Fruit fly (Drosophila melanogaster) whole organism, embryonic: ENCODE data around the gene CG8119.
A peak's percentile ranks its signal among the peaks of the same experiment; 100 is the strongest.

Experiments used
- Awh ChIP-seq: fragments of 200-800 bp; sonication (Bioruptor generic); IDR thresholded peaks from 2 replicates; pipeline ENCODE4, ENCODE4 v1.3.6; 2022; ENCODE audit warnings: missing biosample characterization, missing genetic modification characterization
- Bgb ChIP-seq: fragments of 200-800 bp; sonication (Bioruptor generic); IDR thresholded peaks from 2 replicates; pipeline ENCODE4 v1.3.6; 2022; ENCODE audit warnings: missing biosample characterization, missing genetic modification characterization; ENCODE audit not compliant: partially characterized antibody
- CG10267 ChIP-seq: fragments of 200-800 bp; sonication (Bioruptor generic); optimal IDR thresholded peaks from 2 replicates; lab custom pipeline; 2018; ENCODE audit warnings: missing biosample characterization, mild to moderate bottlenecking, missing genetic modification characterization, moderate library complexity
- CG12299 ChIP-seq: fragments of 200-800 bp; sonication (Bioruptor generic); optimal IDR thresholded peaks from 2 replicates; lab custom pipeline; 2018; ENCODE audit warnings: missing biosample characterization, mild to moderate bottlenecking, missing genetic modification characterization
- CG17186 ChIP-seq: fragments of 200-800 bp; sonication (Bioruptor generic); optimal IDR thresholded peaks from 3 replicates; lab custom pipeline; 2017; ENCODE audit warnings: missing biosample characterization, missing genetic modification reagents, missing genetic modification characterization
- CG18599 ChIP-seq: fragments of 200-800 bp; sonication (Bioruptor generic); optimal IDR thresholded peaks from 3 replicates; lab custom pipeline; 2017; ENCODE audit warnings: missing biosample characterization, missing genetic modification characterization, mild to moderate bottlenecking, moderate library complexity, missing genetic modification reagents
- CG31224 ChIP-seq: fragments of 200-800 bp; sonication (Bioruptor generic); IDR thresholded peaks from 2 replicates; pipeline ENCODE4 v1.3.6; 2022; ENCODE audit warnings: missing biosample characterization, missing genetic modification characterization
- CG3163 ChIP-seq: fragments of 200-800 bp; sonication (Bioruptor generic); optimal IDR thresholded peaks from 3 replicates; lab custom pipeline; 2016; ENCODE audit warnings: missing biosample characterization, missing genetic modification characterization
- CG33213 ChIP-seq: fragments of 200-800 bp; sonication (Bioruptor generic); optimal IDR thresholded peaks from 3 replicates; lab custom pipeline; 2016; ENCODE audit warnings: missing biosample characterization, missing genetic modification characterization
- CG4360 ChIP-seq: fragments of 200-800 bp; sonication (Bioruptor generic); IDR thresholded peaks from 2 replicates; pipeline ENCODE4 v1.3.6; 2022; ENCODE audit warnings: missing biosample characterization, missing genetic modification characterization
- CG4617 ChIP-seq: fragments of 200-800 bp; sonication (Bioruptor generic); optimal IDR thresholded peaks from 3 replicates; lab custom pipeline; 2016; ENCODE audit warnings: missing biosample characterization, missing genetic modification characterization, borderline replicate concordance
- CG6689 ChIP-seq: fragments of 200-800 bp; sonication (Bioruptor generic); IDR thresholded peaks from 2 replicates; pipeline ENCODE4 v1.3.6; 2022; ENCODE audit warnings: missing biosample characterization, missing genetic modification characterization
- CG6791 ChIP-seq: fragments of 200-800 bp; sonication (Bioruptor generic); IDR thresholded peaks from 3 replicates; pipeline ENCODE4 v1.3.6; 2022; ENCODE audit warnings: missing biosample characterization, missing genetic modification characterization; ENCODE audit not compliant: partially characterized antibody
- CG7786 ChIP-seq: fragments of 200-800 bp; sonication (Bioruptor generic); optimal IDR thresholded peaks from 2 replicates; lab custom pipeline; 2016; ENCODE audit warnings: missing biosample characterization, missing genetic modification characterization
- CG7987 ChIP-seq: fragments of 200-800 bp; sonication (Bioruptor generic); optimal IDR thresholded peaks from 2 replicates; lab custom pipeline; 2018; ENCODE audit warnings: missing biosample characterization, mild to moderate bottlenecking, missing genetic modification characterization, moderate library complexity
- CG8478 ChIP-seq: fragments of >200 bp; optimal IDR thresholded peaks from 2 replicates; lab custom pipeline; 2018
- CG9797 ChIP-seq: fragments of 200-800 bp; sonication (Bioruptor generic); optimal IDR thresholded peaks from 3 replicates; lab custom pipeline; 2018; ENCODE audit warnings: missing biosample characterization, mild to moderate bottlenecking, missing genetic modification characterization
- CTCF ChIP-seq: fragments of 200-800 bp; sonication (Bioruptor generic); optimal IDR thresholded peaks from 2 replicates; lab custom pipeline; 2017; ENCODE audit warnings: missing biosample characterization, mild to moderate bottlenecking, missing genetic modification characterization, moderate library complexity
- Chrac-16 ChIP-seq: fragments of 200-800 bp; sonication (Bioruptor generic); optimal IDR thresholded peaks from 3 replicates; lab custom pipeline; 2016; ENCODE audit warnings: missing biosample characterization, missing genetic modification characterization
- D19A ChIP-seq: fragments of 200-800 bp; optimal IDR thresholded peaks from 3 replicates; lab custom pipeline; 2019; ENCODE audit warnings: missing biosample characterization, mild to moderate bottlenecking, missing genetic modification characterization, moderate library complexity
- Dll ChIP-seq: fragments of 200-800 bp; sonication (Bioruptor generic); IDR thresholded peaks from 4 replicates; pipeline ENCODE4 v1.3.6; 2022; ENCODE audit warnings: missing biosample characterization, missing genetic modification characterization; ENCODE audit not compliant: partially characterized antibody
- HLH4C ChIP-seq: fragments of 200-800 bp; sonication (Bioruptor generic); IDR thresholded peaks from 3 replicates; pipeline ENCODE4 v1.3.6; 2022; ENCODE audit warnings: missing biosample characterization, missing genetic modification characterization; ENCODE audit not compliant: partially characterized antibody
- HLH54F ChIP-seq: fragments of 200-800 bp; sonication (Bioruptor generic); optimal IDR thresholded peaks from 3 replicates; lab custom pipeline; 2016; ENCODE audit warnings: missing biosample characterization, missing genetic modification characterization
- Hey ChIP-seq: fragments of 200-800 bp; sonication (Bioruptor generic); optimal IDR thresholded peaks from 3 replicates; lab custom pipeline; 2018; ENCODE audit warnings: missing biosample characterization, mild to moderate bottlenecking, missing genetic modification characterization
- HmgD ChIP-seq: fragments of 200-800 bp; sonication (Bioruptor generic); optimal IDR thresholded peaks from 3 replicates; lab custom pipeline; 2016; ENCODE audit warnings: missing biosample characterization, missing genetic modification characterization
- Hmx ChIP-seq: fragments of 200-800 bp; sonication (Bioruptor generic); optimal IDR thresholded peaks from 2 replicates; lab custom pipeline; 2016; ENCODE audit warnings: missing biosample characterization, missing genetic modification characterization
- MESR4 ChIP-seq: fragments of 200-800 bp; sonication (Bioruptor generic); optimal IDR thresholded peaks from 2 replicates; lab custom pipeline; 2018; ENCODE audit warnings: missing biosample characterization, mild to moderate bottlenecking, missing genetic modification characterization, moderate library complexity
- Mes4 ChIP-seq: fragments of 200-800 bp; sonication (Bioruptor generic); optimal IDR thresholded peaks from 2 replicates; lab custom pipeline; 2016; ENCODE audit warnings: missing biosample characterization, missing genetic modification characterization
- Myb ChIP-seq: fragments of 200-800 bp; sonication (Bioruptor generic); optimal IDR thresholded peaks from 2 replicates; lab custom pipeline; 2016; ENCODE audit warnings: missing biosample characterization, missing genetic modification characterization
- NfI ChIP-seq: fragments of 200-800 bp; sonication (Bioruptor generic); optimal IDR thresholded peaks from 3 replicates; lab custom pipeline; 2018; ENCODE audit warnings: missing biosample characterization, mild to moderate bottlenecking, missing genetic modification characterization, moderate library complexity
- Sry-δ ChIP-seq: fragments of 200-800 bp; sonication (Bioruptor generic); optimal IDR thresholded peaks from 2 replicates; lab custom pipeline; 2016; ENCODE audit warnings: missing biosample characterization, missing genetic modification characterization
- Usf ChIP-seq: fragments of 200-800 bp; sonication (Bioruptor generic); optimal IDR thresholded peaks from 2 replicates; lab custom pipeline; 2017; ENCODE audit warnings: missing genotype, missing biosample characterization, missing genetic modification characterization
- YL-1 ChIP-seq: fragments of 200-800 bp; sonication (Bioruptor generic); optimal IDR thresholded peaks from 3 replicates; lab custom pipeline; 2017; ENCODE audit warnings: missing biosample characterization, mild to moderate bottlenecking, missing genetic modification characterization
- caup ChIP-seq: fragments of 200-800 bp; sonication (Bioruptor generic); optimal IDR thresholded peaks from 3 replicates; lab custom pipeline; 2017; ENCODE audit warnings: missing biosample characterization, mild to moderate bottlenecking, missing genetic modification characterization, moderate library complexity; ENCODE audit not compliant: severe bottlenecking
- chinmo ChIP-seq: fragments of 200-800 bp; sonication (Bioruptor generic); IDR thresholded peaks from 4 replicates; pipeline ENCODE4 v1.3.6; 2022; ENCODE audit warnings: missing biosample characterization, missing genetic modification characterization; ENCODE audit not compliant: partially characterized antibody
- crc ChIP-seq: fragments of 200-800 bp; sonication (Bioruptor generic); optimal IDR thresholded peaks from 2 replicates; lab custom pipeline; 2016; ENCODE audit warnings: missing biosample characterization, missing genetic modification characterization
- crp ChIP-seq, 2 experiments: fragments of 200-800 bp; sonication (Bioruptor generic); optimal IDR thresholded peaks; 2 replicates in 1 of 2; 3 replicates in 1 of 2; lab custom pipeline; 2017; ENCODE audit warnings: missing biosample characterization in 2 of 2, missing genetic modification characterization in 2 of 2, mild to moderate bottlenecking in 1 of 2, moderate library complexity in 1 of 2
- grau ChIP-seq: fragments of 200-800 bp; optimal IDR thresholded peaks from 3 replicates; lab custom pipeline; 2019; ENCODE audit warnings: missing biosample characterization, mild to moderate bottlenecking, missing genetic modification characterization, moderate library complexity
- hb ChIP-seq: fragments of 200-800 bp; sonication (Bioruptor generic); IDR thresholded peaks from 3 replicates; pipeline ENCODE4 v1.3.6; 2022; ENCODE audit warnings: missing biosample characterization, missing genetic modification characterization; ENCODE audit not compliant: partially characterized antibody
- hbn ChIP-seq: fragments of 200-800 bp; sonication (Bioruptor generic); IDR thresholded peaks from 2 replicates; pipeline ENCODE4 v1.3.6; 2022; ENCODE audit warnings: missing biosample characterization, missing genetic modification characterization; ENCODE audit not compliant: partially characterized antibody
- ind ChIP-seq: fragments of 200-800 bp; sonication (Bioruptor generic); optimal IDR thresholded peaks from 3 replicates; lab custom pipeline; 2016; ENCODE audit warnings: missing biosample characterization, missing genetic modification characterization
- kni ChIP-seq: fragments of 200-800 bp; sonication (Bioruptor generic); optimal IDR thresholded peaks from 3 replicates; lab custom pipeline; 2017; ENCODE audit warnings: mild to moderate bottlenecking, missing biosample characterization, missing genetic modification reagents, missing genetic modification characterization
- nom ChIP-seq: fragments of 200-800 bp; sonication (Bioruptor generic); optimal IDR thresholded peaks from 2 replicates; lab custom pipeline; 2017; ENCODE audit warnings: missing biosample characterization, missing genetic modification characterization, mild to moderate bottlenecking, moderate library complexity, missing genetic modification reagents
- row ChIP-seq: fragments of 200-800 bp; sonication (Bioruptor generic); IDR thresholded peaks from 3 replicates; pipeline ENCODE4 v1.3.6; 2022; ENCODE audit warnings: missing biosample characterization, missing genetic modification characterization
- sd ChIP-seq: fragments of 200-800 bp; sonication (Bioruptor generic); optimal IDR thresholded peaks from 3 replicates; lab custom pipeline; 2018; ENCODE audit warnings: missing biosample characterization, mild to moderate bottlenecking, missing genetic modification characterization, moderate library complexity
- slbo ChIP-seq: fragments of 200-800 bp; sonication (Bioruptor generic); IDR thresholded peaks from 2 replicates; pipeline ENCODE4 v1.3.6; 2022; ENCODE audit warnings: missing biosample characterization, missing genetic modification characterization
- tll ChIP-seq, 2 experiments: fragments of 200-800 bp in 1 of 2; fragments of >200 bp in 1 of 2; sonication (Bioruptor generic) in 1 of 2; optimal IDR thresholded peaks; 2 replicates each; lab custom pipeline; 2017 to 2019; ENCODE audit warnings: missing biosample characterization in 2 of 2, missing genetic modification characterization in 2 of 2, mild to moderate bottlenecking in 1 of 2, moderate library complexity in 1 of 2
- tna ChIP-seq: fragments of 200-800 bp; sonication (Bioruptor generic); IDR thresholded peaks from 2 replicates; pipeline ENCODE4 v1.3.6; 2022; ENCODE audit warnings: missing biosample characterization, missing genetic modification characterization; ENCODE audit not compliant: partially characterized antibody
- zf30C ChIP-seq: fragments of 200-800 bp; sonication (Bioruptor generic); optimal IDR thresholded peaks from 3 replicates; lab custom pipeline; 2018; ENCODE audit warnings: missing biosample characterization, mild to moderate bottlenecking, missing genetic modification characterization
- zfh2 ChIP-seq: fragments of 200-800 bp; sonication (Bioruptor generic); optimal IDR thresholded peaks from 2 replicates; lab custom pipeline; 2016; ENCODE audit warnings: missing biosample characterization, missing genetic modification characterization

CG8119 gene

DNA sequence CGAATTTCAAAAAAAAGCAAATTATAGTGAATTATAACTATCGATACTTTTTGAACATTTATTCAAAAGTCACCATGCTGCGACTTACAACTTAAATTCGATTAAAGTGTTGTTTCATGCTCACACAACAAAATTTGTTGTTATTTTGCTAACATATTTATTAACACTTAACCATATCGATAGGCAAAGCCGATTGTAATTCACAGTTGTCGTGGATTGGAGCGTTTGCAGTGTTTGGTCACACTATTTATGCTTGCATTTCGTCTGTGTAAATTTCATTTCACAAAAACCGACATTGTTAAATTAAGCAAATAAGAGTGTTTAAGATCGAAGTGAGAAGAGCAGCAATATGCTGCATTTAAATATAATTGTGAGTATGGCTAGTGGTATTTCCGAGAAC, 50.0 kb downstream of the CG8119 start, which contains the start of gene HUWE1 (continued):
- TF ChIP-seq Dll (GFP tag; lab: Robert Waterston, UW) (peak; percentile 83), grau (tag; lab: Kevin White, UChicago) (peak; percentile 19), ind (GFP tag; lab: Kevin White, UChicago) (no peak), slbo (GFP tag; lab: Robert Waterston, UW) (peak; percentile 26; the same call in 1 of the 2 replicates), CTCF (GFP tag; lab: Kevin White, UChicago) (no peak), Hmx (GFP tag; lab: Kevin White, UChicago) (no peak), Myb (peak; percentile 61), Usf (GFP tag; lab: Kevin White, UChicago) (no peak), CG4617 (GFP tag; lab: Kevin White, UChicago) (peak; percentile 62), Mes4 (GFP tag; lab: Kevin White, UChicago) (no peak), tll (GFP tag; optimal IDR thresholded peaks at IDR 0.05; lab: Kevin White, UChicago) (peak in 1 of 2 experiments; percentile 9), HLH54F (GFP tag; lab: Kevin White, UChicago) (peak; percentile 34), hbn (GFP tag; lab: Robert Waterston, UW) (peak; percentile 69; the same call in 1 of the 2 replicates), Awh (GFP tag; lab: Robert Waterston, UW) (no peak), MESR4 (GFP tag; lab: Kevin White, UChicago) (peak; percentile 82), CG3163 (GFP tag; lab: Kevin White, UChicago) (peak; percentile 33), HLH4C (GFP tag; lab: Robert Waterston, UW) (peak; percentile 71), nom (peak; percentile 32), chinmo (GFP tag; lab: Robert Waterston, UW) (peak; percentile 88; the same call in 3 of the 4 replicates), CG8478 (lab: Kevin White, UChicago) (no peak), crp (GFP tag; optimal IDR thresholded peaks at IDR 0.05; lab: Kevin White, UChicago) (peak in 1 of 2 experiments; percentile 29), CG31224 (GFP tag; lab: Robert Waterston, UW) (no peak), caup (GFP tag; lab: Kevin White, UChicago) (no peak), zfh2 (peak; percentile 38), CG12299 (peak; percentile 32), Hey (no peak), sd (tag; lab: Kevin White, UChicago) (no peak), CG4360 (GFP tag; lab: Robert Waterston, UW) (peak; percentile 45; the same call in 1 of the 2 replicates), CG33213 (GFP tag; lab: Kevin White, UChicago) (peak; percentile 48), YL-1 (GFP tag; lab: Kevin White, UChicago) (peak; percentile 17), Sry-δ (peak; percentile 85), CG10267 (tag; lab: Kevin White, UChicago) (peak; percentile 94), HmgD (GFP tag; lab: Kevin White, UChicago) (peak; percentile 43), CG7987 (GFP tag; lab: Kevin White, UChicago) (peak; percentile 27), CG6791 (GFP tag; lab: Robert Waterston, UW) (peak; percentile 76), CG6689 (GFP tag; lab: Robert Waterston, UW) (no peak), Chrac-16 (GFP tag; lab: Kevin White, UChicago) (no peak), crc (no peak), row (GFP tag; lab: Robert Waterston, UW) (peak; percentile 71), zf30C (GFP tag; lab: Kevin White, UChicago) (no peak), D19A (no peak), hb (GFP tag; lab: Robert Waterston, UW) (peak; percentile 67; the same call in 2 of the 3 replicates), CG7786 (GFP tag; lab: Kevin White, UChicago) (peak; percentile 14), CG18599 (GFP tag; lab: Kevin White, UChicago) (no peak), NfI (GFP tag; lab: Kevin White, UChicago) (peak; percentile 11), CG9797 (peak; percentile 66), Bgb (peak; percentile 79), CG17186 (GFP tag; lab: Kevin White, UChicago) (peak; percentile 56), kni (GFP tag; lab: Kevin White, UChicago) (no peak), tna (GFP tag; lab: Robert Waterston, UW) (peak; percentile 64)
